Worm (Caenorhabditis elegans) whole organism, midembryonic: ENCODE measurements around the gene cdc-42.

ENCODE experiments used
- T22C8.4 ChIP-seq: fragments of 200-800 bp; sonication (Bioruptor generic); IDR thresholded peaks from 2 replicates; pipeline ENCODE4 v1.3.6; 2022; ENCODE audit warnings: missing genetic modification characterization, missing compliant biosample characterization
- cog-1 ChIP-seq: sonication (generic microtip); optimal IDR thresholded peaks from 2 replicates; lab custom pipeline; 2016; ENCODE audit warnings: missing genetic modification characterization, missing compliant biosample characterization
- flt-1 ChIP-seq: fragments of 200-800 bp; sonication (Bioruptor generic); IDR thresholded peaks from 2 replicates; pipeline ENCODE4 v1.3.6; 2022; ENCODE audit warnings: missing genetic modification characterization, missing compliant biosample characterization
- klf-2 ChIP-seq: fragments of 200-800 bp; sonication (Bioruptor generic); conservative IDR thresholded peaks from 2 replicates; pipeline ENCODE4 v1.3.6; 2022; ENCODE audit warnings: missing genetic modification reagents, missing genetic modification characterization, missing compliant biosample characterization
- med-1 ChIP-seq: sonication (generic microtip); optimal IDR thresholded peaks from 2 replicates; lab custom pipeline; 2017; ENCODE audit warnings: missing genetic modification characterization, mild to moderate bottlenecking, missing compliant biosample characterization, antibody characterized with exemption, missing genetic modification reagents; ENCODE audit not compliant: insufficient read depth
- ref-1 ChIP-seq: fragments of 200-800 bp; sonication (Bioruptor generic); conservative IDR thresholded peaks from 2 replicates; pipeline ENCODE4 v1.3.6; 2022; ENCODE audit warnings: missing genetic modification reagents, missing genetic modification characterization, missing compliant biosample characterization
- tab-1 ChIP-seq: fragments of 200-800 bp; sonication (Bioruptor generic); IDR thresholded peaks from 2 replicates; pipeline ENCODE4 v1.3.6; 2022; ENCODE audit warnings: missing genetic modification characterization, missing compliant biosample characterization
- ztf-23 ChIP-seq: fragments of 200-800 bp; sonication (Bioruptor generic); IDR thresholded peaks from 2 replicates; pipeline ENCODE4 v1.3.6; 2022; ENCODE audit warnings: missing genetic modification reagents, missing genetic modification characterization, missing compliant biosample characterization

- TF ChIP-seq flt-1 (no peak), klf-2 (no peak), tab-1 (GFP tag; lab: Robert Waterston, UW) (no peak), ztf-23 (GFP tag; lab: Robert Waterston, UW) (no peak), med-1 (GFP tag; lab: Kevin White, UChicago) (no peak), T22C8.4 (GFP tag; lab: Robert Waterston, UW) (no peak), cog-1 (no peak), ref-1 (no peak)
Measured at ce11 chrII:7594812-7595211, 21.4 kb upstream of the cdc-42 start, which contains the start of gene syd-1.
